Worm (Caenorhabditis elegans): ENCODE data around the gene W02A2.9.
A peak's percentile ranks its signal among the peaks of the same experiment; 100 is the strongest.

Gene W02A2.9

ce11 chrIV:13353143-13353773 lies 5.8 kb downstream of the W02A2.9 start, which contains the start of the genes rec-8 and mex-5 (continued):
- TF ChIP-seq rpc-1 (optimal IDR thresholded peaks at IDR 0.05): no peak
- TF ChIP-seq rpc-1 (tag; optimal IDR thresholded peaks at IDR 0.05): peak; percentile 12
- peak; percentile 7; the same call in 1 of the 2 replicates for TF ChIP-seq lir-1 (GFP tag; conservative IDR thresholded peaks at IDR 0.05)
- no peak for TF ChIP-seq somi-1 (GFP tag; optimal IDR thresholded peaks at IDR 0.05)
- peak; percentile 94 for TF ChIP-seq ceh-91 (GFP tag; IDR thresholded peaks at IDR 0.05)
- TF ChIP-seq ZK185.1 (tag; optimal IDR thresholded peaks at IDR 0.05; ENCODE audit: poor library complexity, severe bottlenecking): no peak
- peak; percentile 92 for TF ChIP-seq dpl-1 (GFP tag; optimal IDR thresholded peaks at IDR 0.05)
- TF ChIP-seq atf-7 (tag; optimal IDR thresholded peaks at IDR 0.05): no peak
- TF ChIP-seq repo-1 (tag; optimal IDR thresholded peaks at IDR 0.05): no peak
- no peak for TF ChIP-seq hlh-12 (tag; optimal IDR thresholded peaks at IDR 0.05)
- TF ChIP-seq tlf-1 (GFP tag; optimal IDR thresholded peaks at IDR 0.05): peak; percentile 85
- TF ChIP-seq snpc-3.4 (tag; optimal IDR thresholded peaks at IDR 0.05): peak; percentile 97
- TF ChIP-seq hsf-1 (GFP tag; IDR thresholded peaks at IDR 0.05): peak; percentile 96
- TF ChIP-seq lin-35 (GFP tag; optimal IDR thresholded peaks at IDR 0.05): peak in 2 of 3 experiments; percentile 55 to 84
- no peak for TF ChIP-seq mel-28 (tag; optimal IDR thresholded peaks at IDR 0.05; ENCODE audit: borderline replicate concordance)
- no peak for TF ChIP-seq nfya-2 (GFP tag; IDR thresholded peaks at IDR 0.05)
- TF ChIP-seq rec-8 (tag; optimal IDR thresholded peaks at IDR 0.05): no peak
- TF ChIP-seq sptf-2 (GFP tag; optimal IDR thresholded peaks at IDR 0.05): no peak
- TF ChIP-seq lin-54 (GFP tag; optimal IDR thresholded peaks at IDR 0.05): peak; percentile 75
- TF ChIP-seq hmg-1.2 (GFP tag; IDR thresholded peaks at IDR 0.05): peak; percentile 47; the same call in 1 of the 2 replicates
- no peak for TF ChIP-seq Y56A3A.18 (GFP tag; IDR thresholded peaks at IDR 0.05)
- no peak for TF ChIP-seq die-1 (tag; optimal IDR thresholded peaks at IDR 0.05)

- TF ChIP-seq madf-6 (GFP tag; IDR thresholded peaks at IDR 0.05): no peak
- TF ChIP-seq akir-1 (GFP tag; optimal IDR thresholded peaks at IDR 0.05): no peak
- TF ChIP-seq lag-1 (GFP tag; IDR thresholded peaks at IDR 0.05): no peak
- TF ChIP-seq B0035.1 (tag; optimal IDR thresholded peaks at IDR 0.05): no peak
- TF ChIP-seq die-1 (tag; optimal IDR thresholded peaks at IDR 0.05): no peak
- TF ChIP-seq mxl-1 (tag; optimal IDR thresholded peaks at IDR 0.05): no peak
- no peak for TF ChIP-seq cebp-1 (GFP tag; IDR thresholded peaks at IDR 0.05)
- no peak for TF ChIP-seq cebp-1 (tag; optimal IDR thresholded peaks at IDR 0.05)
- TF ChIP-seq Y56A3A.18 (GFP tag; IDR thresholded peaks at IDR 0.05): no peak
- no peak for TF ChIP-seq hlh-12 (tag; optimal IDR thresholded peaks at IDR 0.05)
These were observed 6.6 kb downstream of the W02A2.9 start for ce11 chrIV:13354044-13354443.

DNA sequence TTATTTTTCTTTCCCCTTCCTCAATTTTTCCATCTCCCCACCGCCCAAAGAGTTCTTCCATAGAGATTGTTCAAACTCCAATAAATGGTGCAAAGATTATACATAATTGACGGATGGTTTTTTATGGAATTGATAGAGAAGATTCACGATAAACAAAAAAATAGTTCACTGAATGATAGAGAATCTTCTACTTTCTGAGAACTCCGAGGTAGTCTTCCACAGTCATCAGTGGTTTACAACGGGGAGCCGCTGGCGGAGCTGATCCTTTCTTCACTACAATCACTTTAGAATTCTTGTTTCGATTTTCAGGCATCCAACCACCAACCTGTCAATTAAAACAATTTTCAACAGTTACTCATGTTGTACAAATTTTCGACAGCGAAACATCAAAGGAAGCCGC lies 8.5 kb downstream of the W02A2.9 start:
- TF ChIP-seq pha-4 (tag; optimal IDR thresholded peaks at IDR 0.05) (no peak), F52B5.7 (tag; optimal IDR thresholded peaks at IDR 0.05) (peak; percentile 15), lag-1 (GFP tag; IDR thresholded peaks at IDR 0.05) (no peak), nfyb-1 (GFP tag; IDR thresholded peaks at IDR 0.05) (no peak), snpc-1.1 (tag; optimal IDR thresholded peaks at IDR 0.05; ENCODE audit: insufficient read depth) (no peak), ZK185.1 (tag; optimal IDR thresholded peaks at IDR 0.05; ENCODE audit: poor library complexity, severe bottlenecking) (no peak), lin-54 (GFP tag; optimal IDR thresholded peaks at IDR 0.05) (no peak), madf-3 (GFP tag; IDR thresholded peaks at IDR 0.05) (0 out of 2 replicates have a peak, but pooled peaks have one; percentile 57), madf-10 (tag; optimal IDR thresholded peaks at IDR 0.05) (no peak), D2030.7 (GFP tag; IDR thresholded peaks at IDR 0.05) (no peak), B0261.1 (tag; optimal IDR thresholded peaks at IDR 0.05) (no peak), ztf-26 (tag; optimal IDR thresholded peaks at IDR 0.05) (no peak), madf-8 (GFP tag; conservative IDR thresholded peaks at IDR 0.05) (no peak), egl-18 (GFP tag; IDR thresholded peaks at IDR 0.05) (no peak), Y53G8AR.9 (GFP tag; conservative IDR thresholded peaks at IDR 0.05) (no peak; the same call in 1 of the 2 replicates), gei-17 (GFP tag; optimal IDR thresholded peaks at IDR 0.05) (no peak), mcd-1 (GFP tag; IDR thresholded peaks at IDR 0.05) (no peak), akir-1 (GFP tag; optimal IDR thresholded peaks at IDR 0.05) (no peak), repo-1 (tag; optimal IDR thresholded peaks at IDR 0.05) (no peak), lsy-27 (tag; optimal IDR thresholded peaks at IDR 0.05; ENCODE audit: borderline replicate concordance, insufficient read depth) (no peak), nfya-1 (tag; optimal IDR thresholded peaks at IDR 0.05; ENCODE audit: borderline replicate concordance, insufficient read depth) (no peak)
